In the genomic region with DNA sequence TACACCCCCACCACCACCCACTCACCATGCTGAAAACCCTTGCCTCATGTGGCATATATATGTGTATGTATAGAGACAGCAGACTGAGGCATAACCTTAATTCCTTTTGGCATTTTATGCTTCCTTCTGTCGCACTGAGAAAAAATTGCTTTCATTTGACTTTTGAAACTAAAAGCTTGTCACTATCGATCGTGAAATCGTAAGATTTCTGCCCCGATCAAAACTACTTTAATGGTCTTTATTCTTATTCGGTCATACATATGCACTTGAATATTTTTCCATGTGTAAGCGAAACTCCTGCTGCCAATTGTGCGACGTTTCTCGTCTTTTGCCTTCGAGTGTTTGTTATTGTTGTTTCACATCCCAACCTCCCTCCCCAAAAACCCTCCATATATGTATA, we compare ENCODE assay signal across 2 fruit fly cellular contexts.
TF ChIP-seq lines count a peak whose summit lies in the region.

No protein-coding gene starts in this region.

TF ChIP-seq in whole organism, embryonic, 481 proteins besides CTCF, POLR2A, EP300 and RAD21 (continued from another document and continues in another):
- TF ChIP-seq Pdp1 (GFP tag; optimal IDR thresholded peaks at IDR 0.05; lab: Kevin White, UChicago) (no peak), tna (GFP tag; IDR thresholded peaks at IDR 0.05; lab: Robert Waterston, UW; ENCODE audit: partially characterized antibody) (no peak), ftz-f1 (GFP tag; optimal IDR thresholded peaks at IDR 0.05; lab: Kevin White, UChicago) (no peak), Atf3 (GFP tag; optimal IDR thresholded peaks at IDR 0.05; lab: Kevin White, UChicago) (no peak), HLH4C (GFP tag; IDR thresholded peaks at IDR 0.05; lab: Robert Waterston, UW; ENCODE audit: partially characterized antibody) (no peak), Hmr (GFP tag; optimal IDR thresholded peaks at IDR 0.05; lab: Kevin White, UChicago) (peak; percentile 15), CG10267 (tag; optimal IDR thresholded peaks at IDR 0.05; lab: Kevin White, UChicago) (no peak), CG18764 (GFP tag; optimal IDR thresholded peaks at IDR 0.05; lab: Kevin White, UChicago) (no peak), ham (GFP tag; IDR thresholded peaks at IDR 0.05; lab: Robert Waterston, UW) (no peak), CG17359 (tag; optimal IDR thresholded peaks at IDR 0.05; lab: Kevin White, UChicago) (peak; percentile 3), CG4854 (GFP tag; optimal IDR thresholded peaks at IDR 0.05; lab: Kevin White, UChicago) (no peak), Med (GFP tag; lab: Kevin White, UChicago) (peak; percentile 71), CG10654 (GFP tag; optimal IDR thresholded peaks at IDR 0.05; lab: Kevin White, UChicago) (no peak), lilli (GFP tag; optimal IDR thresholded peaks at IDR 0.05; lab: Kevin White, UChicago) (no peak), cato (GFP tag; optimal IDR thresholded peaks at IDR 0.05; lab: Kevin White, UChicago; ENCODE audit: borderline replicate concordance) (no peak), bigmax (GFP tag; optimal IDR thresholded peaks at IDR 0.05; lab: Kevin White, UChicago) (no peak), CG30403 (GFP tag; optimal IDR thresholded peaks at IDR 0.05; lab: Kevin White, UChicago) (no peak), lab (GFP tag; optimal IDR thresholded peaks at IDR 0.05; lab: Kevin White, UChicago) (peak; percentile 33), Dll (GFP tag; IDR thresholded peaks at IDR 0.05; lab: Robert Waterston, UW; ENCODE audit: partially characterized antibody) (no peak), slbo (GFP tag; IDR thresholded peaks at IDR 0.05; lab: Robert Waterston, UW) (0 out of 2 replicates have a peak, but pooled peaks have one; percentile 17), CG11247 (GFP tag; IDR thresholded peaks at IDR 0.05; lab: Robert Waterston, UW) (no peak), GATAe (GFP tag; conservative IDR thresholded peaks at IDR 0.05; lab: Robert Waterston, UW) (no peak), jing (GFP tag; optimal IDR thresholded peaks at IDR 0.05; lab: Kevin White, UChicago) (no peak), CG13287 (GFP tag; IDR thresholded peaks at IDR 0.05; lab: Robert Waterston, UW; ENCODE audit: partially characterized antibody) (no peak), pho (GFP tag; optimal IDR thresholded peaks at IDR 0.05; lab: Kevin White, UChicago) (no peak), ash1 (GFP tag; optimal IDR thresholded peaks at IDR 0.05; lab: Kevin White, UChicago) (no peak), disco-r (GFP tag; optimal IDR thresholded peaks at IDR 0.05; lab: Kevin White, UChicago) (no peak), D (optimal IDR thresholded peaks at IDR 0.05; lab: Kevin White, UChicago) (no peak), D (GFP tag; optimal IDR thresholded peaks at IDR 0.05; lab: Kevin White, UChicago) (no peak), CG1603 (tag; optimal IDR thresholded peaks at IDR 0.05; lab: Kevin White, UChicago) (peak; percentile 7), grau (tag; optimal IDR thresholded peaks at IDR 0.05; lab: Kevin White, UChicago) (peak; percentile 18), exex (tag; optimal IDR thresholded peaks at IDR 0.05; lab: Kevin White, UChicago) (no peak), CG4328 (GFP tag; optimal IDR thresholded peaks at IDR 0.05; lab: Kevin White, UChicago) (no peak), Dip3 (GFP tag; optimal IDR thresholded peaks at IDR 0.05; lab: Kevin White, UChicago) (no peak), Doc2 (GFP tag; IDR thresholded peaks at IDR 0.05; lab: Robert Waterston, UW) (no peak), corto (GFP tag; optimal IDR thresholded peaks at IDR 0.05; lab: Kevin White, UChicago) (no peak), Asciz (GFP tag; optimal IDR thresholded peaks at IDR 0.05; lab: Kevin White, UChicago) (no peak), CG13894 (tag; optimal IDR thresholded peaks at IDR 0.05; lab: Kevin White, UChicago) (no peak), Oli (tag; optimal IDR thresholded peaks at IDR 0.05; lab: Kevin White, UChicago) (no peak), pan (optimal IDR thresholded peaks at IDR 0.05; lab: Kevin White, UChicago) (no peak), pan (GFP tag; optimal IDR thresholded peaks at IDR 0.05 in 1 of 2, IDR thresholded peaks at IDR 0.05 in 1 of 2) (no peak), Ssrp (tag; optimal IDR thresholded peaks at IDR 0.05; lab: Kevin White, UChicago) (no peak), row (GFP tag; IDR thresholded peaks at IDR 0.05; lab: Robert Waterston, UW) (0 out of 3 replicates have a peak, but pooled peaks have one; percentile 19), CG15514 (GFP tag; optimal IDR thresholded peaks at IDR 0.05; lab: Kevin White, UChicago) (no peak), fru (optimal IDR thresholded peaks at IDR 0.05; lab: Kevin White, UChicago) (no peak), CG13123 (GFP tag; optimal IDR thresholded peaks at IDR 0.05; lab: Kevin White, UChicago) (no peak), CG18599 (GFP tag; optimal IDR thresholded peaks at IDR 0.05; lab: Kevin White, UChicago) (peak; percentile 30), CG10209 (GFP tag; optimal IDR thresholded peaks at IDR 0.05; lab: Kevin White, UChicago) (no peak), HHEX (GFP tag; optimal IDR thresholded peaks at IDR 0.05; lab: Kevin White, UChicago) (no peak), ind (GFP tag; optimal IDR thresholded peaks at IDR 0.05; lab: Kevin White, UChicago) (no peak), CG9817 (tag; optimal IDR thresholded peaks at IDR 0.05; lab: Kevin White, UChicago) (no peak), CG10321 (GFP tag; IDR thresholded peaks at IDR 0.05; lab: Robert Waterston, UW) (no peak), bsh (GFP tag; optimal IDR thresholded peaks at IDR 0.05; lab: Kevin White, UChicago) (peak in 1 of 2 experiments; percentile 23), E2f1 (GFP tag; IDR thresholded peaks at IDR 0.05; lab: Robert Waterston, UW) (no peak), luna (GFP tag; optimal IDR thresholded peaks at IDR 0.05; lab: Kevin White, UChicago) (no peak), gfzf (GFP tag; optimal IDR thresholded peaks at IDR 0.05; lab: Kevin White, UChicago) (no peak), kni (GFP tag; optimal IDR thresholded peaks at IDR 0.05; lab: Kevin White, UChicago) (no peak), Hr3 (GFP tag; optimal IDR thresholded peaks at IDR 0.05; lab: Kevin White, UChicago) (no peak), H2.0 (GFP tag; IDR thresholded peaks at IDR 0.05; lab: Robert Waterston, UW) (peak; percentile 21; the same call in 1 of the 2 replicates), Stat92E (GFP tag; optimal IDR thresholded peaks at IDR 0.05; lab: Kevin White, UChicago) (no peak), ATbp (GFP tag; optimal IDR thresholded peaks at IDR 0.05; lab: Kevin White, UChicago) (no peak), Bgb (GFP tag; IDR thresholded peaks at IDR 0.05; lab: Robert Waterston, UW; ENCODE audit: partially characterized antibody) (no peak), Fer1 (GFP tag; optimal IDR thresholded peaks at IDR 0.05; lab: Kevin White, UChicago) (peak; percentile 8), crp (GFP tag; optimal IDR thresholded peaks at IDR 0.05; lab: Kevin White, UChicago) (no peak), dmrt99B (tag; optimal IDR thresholded peaks at IDR 0.05; lab: Kevin White, UChicago) (peak; percentile 4)

TF ChIP-seq in whole organism, prepupa, 60 proteins besides CTCF, POLR2A, EP300 and RAD21 (continued from another document):
- TF ChIP-seq CG11762 (GFP tag; optimal IDR thresholded peaks at IDR 0.05; lab: Kevin White, UChicago; ENCODE audit: insufficient read depth): no peak
- TF ChIP-seq Hr4 (GFP tag; optimal IDR thresholded peaks at IDR 0.05; lab: Kevin White, UChicago): no peak
- TF ChIP-seq lz (GFP tag; optimal IDR thresholded peaks at IDR 0.05; lab: Kevin White, UChicago): peak; percentile 23
- TF ChIP-seq CG6792 (GFP tag; optimal IDR thresholded peaks at IDR 0.05; lab: Kevin White, UChicago): peak; percentile 23
- TF ChIP-seq CG10669 (GFP tag; optimal IDR thresholded peaks at IDR 0.05; lab: Kevin White, UChicago): peak; percentile 0
- peak; percentile 2 for TF ChIP-seq Ets96B (tag; optimal IDR thresholded peaks at IDR 0.05; lab: Kevin White, UChicago)
- TF ChIP-seq cyc (GFP tag; optimal IDR thresholded peaks at IDR 0.05; lab: Kevin White, UChicago): peak; percentile 41
- no peak for TF ChIP-seq salr (GFP tag; optimal IDR thresholded peaks at IDR 0.05; lab: Kevin White, UChicago)
- TF ChIP-seq OdsH (GFP tag; optimal IDR thresholded peaks at IDR 0.05; lab: Kevin White, UChicago): peak; percentile 34
